Fruit fly (Drosophila melanogaster): ENCODE measurements around the gene Tango14.

DNA sequence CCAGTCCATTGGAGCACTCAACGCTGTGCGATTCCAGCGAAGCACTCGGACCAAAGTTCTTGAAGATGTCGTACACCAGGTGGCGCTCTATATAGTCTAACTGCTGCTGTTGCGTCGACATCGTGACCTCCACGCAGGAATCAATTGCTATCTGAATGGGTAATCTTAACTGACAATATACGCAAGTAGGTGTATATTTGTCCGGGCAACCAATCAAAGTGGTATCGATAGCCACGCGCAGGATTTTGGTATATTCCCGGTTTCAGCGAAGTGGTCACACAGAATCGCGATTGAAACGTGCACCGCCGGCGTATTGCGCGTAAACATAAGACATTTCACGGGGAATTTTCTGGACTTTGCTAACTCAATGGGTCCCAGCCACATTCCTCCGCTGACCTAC is 25.3 kb downstream of the Tango14 start, which contains the start of the genes CG5126 and Tgt:
- TF ChIP-seq psq (optimal IDR thresholded peaks at IDR 0.05) (no peak), EcR (GFP tag; optimal IDR thresholded peaks at IDR 0.05) (no peak), usp (GFP tag; optimal IDR thresholded peaks at IDR 0.05) (no peak), Dll (optimal IDR thresholded peaks at IDR 0.05) (no peak)

Measured in whole organism.